Fruit fly (Drosophila melanogaster): ENCODE results near the gene vls.

Gene vls

DNA sequence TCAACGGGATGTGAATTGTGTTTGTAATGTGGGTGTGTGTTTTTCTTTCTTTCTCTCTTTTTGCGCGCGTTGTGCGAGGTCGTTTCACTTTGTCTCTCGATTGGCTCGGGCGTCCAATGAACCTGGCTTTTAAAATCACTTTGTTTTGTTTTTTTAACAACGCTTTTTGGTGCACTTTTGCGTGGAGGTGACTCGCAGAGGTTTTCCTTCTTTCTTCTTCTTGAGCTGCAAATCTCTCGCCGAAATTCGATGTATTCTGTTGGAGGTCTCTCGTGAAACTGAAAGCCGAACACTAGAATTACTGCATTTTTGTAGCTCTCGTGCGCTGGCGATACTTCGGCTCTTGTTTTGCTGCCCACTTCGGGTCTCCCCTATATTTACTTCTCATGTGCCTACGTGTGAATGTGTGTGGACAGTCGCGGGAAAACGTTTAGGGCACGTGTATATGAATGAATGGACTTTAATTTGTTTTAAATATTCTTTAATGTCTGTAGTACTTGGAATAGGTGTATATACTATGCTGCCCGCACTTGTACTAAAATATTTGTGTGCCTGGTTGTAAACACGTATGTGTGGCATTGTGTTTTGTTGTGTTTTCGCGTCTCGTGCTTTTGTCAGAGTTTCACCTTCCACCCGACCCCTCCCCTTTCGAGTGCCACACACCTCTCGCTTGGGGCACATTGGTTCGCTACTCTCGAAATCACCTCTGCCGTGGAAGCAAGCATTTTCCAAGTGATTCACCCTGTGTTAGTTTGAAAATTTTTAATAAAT, 19.5 kb upstream of the vls start, which contains the start of gene fok (continued):
- peak; percentile 92 for TF ChIP-seq CG33213 (GFP tag; optimal IDR thresholded peaks at IDR 0.05)
- TF ChIP-seq Sry-β (GFP tag; optimal IDR thresholded peaks at IDR 0.05) = peak; percentile 52
- peak; percentile 96 for TF ChIP-seq CG17361 (GFP tag; IDR thresholded peaks at IDR 0.05)
- peak; percentile 98 for TF ChIP-seq CG13296 (GFP tag; optimal IDR thresholded peaks at IDR 0.05)
- peak; percentile 96 for TF ChIP-seq CG7786 (GFP tag; optimal IDR thresholded peaks at IDR 0.05)
- peak; percentile 86 for TF ChIP-seq CG11560 (tag; IDR thresholded peaks at IDR 0.05)
- peak; percentile 97 for TF ChIP-seq Ptx1 (GFP tag; IDR thresholded peaks at IDR 0.05)
- peak; percentile 44 for TF ChIP-seq bigmax (GFP tag; optimal IDR thresholded peaks at IDR 0.05)
- peak; percentile 86 for TF ChIP-seq Bdp1 (GFP tag; optimal IDR thresholded peaks at IDR 0.05)
- TF ChIP-seq NfI (GFP tag; optimal IDR thresholded peaks at IDR 0.05) = peak; percentile 96
- peak; percentile 91 for TF ChIP-seq her (GFP tag; optimal IDR thresholded peaks at IDR 0.05)
- TF ChIP-seq zfh1 (GFP tag; IDR thresholded peaks at IDR 0.05) = peak; percentile 98
- TF ChIP-seq hkb (optimal IDR thresholded peaks at IDR 0.05) = no peak
- TF ChIP-seq hkb (GFP tag; IDR thresholded peaks at IDR 0.05) = peak; percentile 98
- peak; percentile 79 for TF ChIP-seq p53 (GFP tag; optimal IDR thresholded peaks at IDR 0.05)
- peak; percentile 87 for TF ChIP-seq Poxn (GFP tag; IDR thresholded peaks at IDR 0.05)
- TF ChIP-seq NC2α (GFP tag; optimal IDR thresholded peaks at IDR 0.05) = peak; percentile 90
- peak; percentile 94 for TF ChIP-seq CG14014 (GFP tag; IDR thresholded peaks at IDR 0.05)
- peak; percentile 96 for TF ChIP-seq CG12071 (GFP tag; optimal IDR thresholded peaks at IDR 0.05)
- no peak for TF ChIP-seq hb (GFP tag; IDR thresholded peaks at IDR 0.05; ENCODE audit: partially characterized antibody)
- TF ChIP-seq Atf-2 (GFP tag; optimal IDR thresholded peaks at IDR 0.05) = peak; percentile 92
- peak; percentile 84 for TF ChIP-seq ap (GFP tag; IDR thresholded peaks at IDR 0.05)
- peak; percentile 92 for TF ChIP-seq CG15514 (GFP tag; optimal IDR thresholded peaks at IDR 0.05)
- no peak for TF ChIP-seq CG8478 (optimal IDR thresholded peaks at IDR 0.05)
- TF ChIP-seq knrl (GFP tag; IDR thresholded peaks at IDR 0.05; ENCODE audit: partially characterized antibody) = peak; percentile 33; the same call in 1 of the 3 replicates
- TF ChIP-seq pros (GFP tag; optimal IDR thresholded peaks at IDR 0.05) = peak; percentile 91
- TF ChIP-seq CG14860 (GFP tag; IDR thresholded peaks at IDR 0.05; ENCODE audit: partially characterized antibody) = 0 out of 3 replicates have a peak, but pooled peaks have one; percentile 32
- TF ChIP-seq HHEX (GFP tag; optimal IDR thresholded peaks at IDR 0.05) = peak; percentile 97
- TF ChIP-seq CG15073 (GFP tag; optimal IDR thresholded peaks at IDR 0.05) = peak; percentile 70
- TF ChIP-seq Hmx (GFP tag; optimal IDR thresholded peaks at IDR 0.05) = peak; percentile 94
- TF ChIP-seq ham (GFP tag; IDR thresholded peaks at IDR 0.05) = peak; percentile 86
- TF ChIP-seq phol (tag; optimal IDR thresholded peaks at IDR 0.05) = peak; percentile 93
- TF ChIP-seq YL-1 (GFP tag; optimal IDR thresholded peaks at IDR 0.05) = peak; percentile 92
- TF ChIP-seq CrebB (tag; optimal IDR thresholded peaks at IDR 0.05) = peak; percentile 96
- TF ChIP-seq H2.0 (GFP tag; IDR thresholded peaks at IDR 0.05) = peak; percentile 91
- peak; percentile 93 for TF ChIP-seq esg (GFP tag; conservative IDR thresholded peaks at IDR 0.05)
- peak; percentile 93 for TF ChIP-seq pum (GFP tag; optimal IDR thresholded peaks at IDR 0.05)
- peak; percentile 96 for TF ChIP-seq CG6683 (GFP tag; optimal IDR thresholded peaks at IDR 0.05)
- peak; percentile 94 for TF ChIP-seq CG12155 (GFP tag; optimal IDR thresholded peaks at IDR 0.05)
- TF ChIP-seq Atf6 (GFP tag; IDR thresholded peaks at IDR 0.05) = peak; percentile 97
- peak; percentile 98 for TF ChIP-seq lbe (GFP tag; optimal IDR thresholded peaks at IDR 0.05)
- no peak; the same call in 2 of the 3 replicates for TF ChIP-seq z (GFP tag; IDR thresholded peaks at IDR 0.05)
- TF ChIP-seq toy (GFP tag; IDR thresholded peaks at IDR 0.05) = peak; percentile 81
- TF ChIP-seq CG42726 (GFP tag; IDR thresholded peaks at IDR 0.05; ENCODE audit: partially characterized antibody) = peak; percentile 43; the same call in 1 of the 2 replicates
- TF ChIP-seq bbx (GFP tag; IDR thresholded peaks at IDR 0.05; ENCODE audit: partially characterized antibody) = peak; percentile 55; the same call in 1 of the 2 replicates
- peak; percentile 38 for TF ChIP-seq CG14965 (GFP tag; optimal IDR thresholded peaks at IDR 0.05; ENCODE audit: borderline replicate concordance)
- peak; percentile 81 for TF ChIP-seq Myb (GFP tag; optimal IDR thresholded peaks at IDR 0.05)
- TF ChIP-seq Dip2 (GFP tag; IDR thresholded peaks at IDR 0.05) = no peak
- TF ChIP-seq twi (tag; optimal IDR thresholded peaks at IDR 0.05) = peak; percentile 93

Measured in whole organism, embryonic.